Worm (Caenorhabditis elegans) whole organism, L2 larva: ENCODE measurements around the gene eri-3.
"Not testable (repeated sequence)": the region's sequence is repeated elsewhere in the genome, so short reads cannot be mapped to it uniquely, and the experiment has no call there.

Source experiments
- C34F6.9 ChIP-seq: fragments of 150-350 bp; optimal IDR thresholded peaks from 2 replicates; lab custom pipeline; 2014; ENCODE audit warnings: missing biosample characterization, missing genetic modification characterization
- F13H6.1 ChIP-seq: sonication (generic microtip); optimal IDR thresholded peaks from 2 replicates; lab custom pipeline; 2016; ENCODE audit warnings: missing genetic modification characterization, missing compliant biosample characterization
- ZK546.5 ChIP-seq: sonication (generic microtip); optimal IDR thresholded peaks from 2 replicates; lab custom pipeline; 2017; ENCODE audit warnings: missing biosample characterization, missing genetic modification characterization
- alr-1 ChIP-seq: fragments of 150-350 bp; optimal IDR thresholded peaks from 2 replicates; lab custom pipeline; 2014; ENCODE audit warnings: missing biosample characterization, missing genetic modification characterization
- aly-2 ChIP-seq: fragments of 150-350 bp; optimal IDR thresholded peaks from 2 replicates; lab custom pipeline; 2014; ENCODE audit warnings: missing biosample characterization, missing genetic modification characterization
- ama-1 ChIP-seq: fragments of 150-350 bp; optimal IDR thresholded peaks from 2 replicates; lab custom pipeline; 2018; ENCODE audit warnings: inconsistent platforms
- blmp-1 ChIP-seq: sonication (generic microtip); optimal IDR thresholded peaks from 2 replicates; lab custom pipeline; 2017; ENCODE audit warnings: missing genetic modification characterization, mild to moderate bottlenecking, missing compliant biosample characterization, antibody characterized with exemption, moderate library complexity; ENCODE audit not compliant: insufficient read depth
- ceh-16 ChIP-seq: fragments of 150-350 bp; optimal IDR thresholded peaks from 2 replicates; lab custom pipeline; 2014; ENCODE audit warnings: missing biosample characterization, missing genetic modification characterization
- ceh-82 ChIP-seq: fragments of 150-350 bp; optimal IDR thresholded peaks from 2 replicates; lab custom pipeline; 2014; ENCODE audit warnings: missing biosample characterization, missing genetic modification characterization
- crh-2 ChIP-seq: sonication (generic microtip); optimal IDR thresholded peaks from 2 replicates; lab custom pipeline; 2017; ENCODE audit warnings: missing biosample characterization, missing genetic modification characterization
- dmd-4 ChIP-seq: sonication (generic microtip); optimal IDR thresholded peaks from 2 replicates; lab custom pipeline; 2017; ENCODE audit warnings: missing biosample characterization, missing genetic modification characterization
- elt-1 ChIP-seq: fragments of 150-350 bp; optimal IDR thresholded peaks from 2 replicates; lab custom pipeline; 2014; ENCODE audit warnings: missing biosample characterization, missing genetic modification characterization
- fos-1 ChIP-seq: fragments of 150-350 bp; optimal IDR thresholded peaks from 2 replicates; lab custom pipeline; 2014; ENCODE audit warnings: missing biosample characterization, missing genetic modification characterization
- gmeb-1 ChIP-seq: fragments of 150-350 bp; optimal IDR thresholded peaks from 2 replicates; lab custom pipeline; 2014; ENCODE audit warnings: missing biosample characterization, missing genetic modification characterization
- lin-13 ChIP-seq: fragments of 150-350 bp; optimal IDR thresholded peaks from 2 replicates; lab custom pipeline; 2014; ENCODE audit warnings: missing biosample characterization, missing genetic modification reagents, missing genetic modification characterization
- lin-39 ChIP-seq: fragments of 150-350 bp; optimal IDR thresholded peaks from 2 replicates; lab custom pipeline; 2014; ENCODE audit warnings: missing biosample characterization, missing genetic modification reagents, missing genetic modification characterization
- lsy-2 ChIP-seq, 2 experiments: fragments of 150-350 bp in 1 of 2; sonication (generic microtip) in 1 of 2; optimal IDR thresholded peaks; 2 replicates each; lab custom pipeline; 2014 to 2017; ENCODE audit warnings: missing biosample characterization in 2 of 2, missing genetic modification characterization in 2 of 2
- mab-5 ChIP-seq: fragments of 150-350 bp; optimal IDR thresholded peaks from 2 replicates; lab custom pipeline; 2014; ENCODE audit warnings: missing biosample characterization, missing genetic modification characterization
- mbf-1 ChIP-seq: sonication (generic microtip); optimal IDR thresholded peaks from 2 replicates; lab custom pipeline; 2017; ENCODE audit warnings: missing biosample characterization, missing genetic modification characterization
- mdl-1 ChIP-seq, 2 experiments: fragments of 150-350 bp in 1 of 2; sonication (generic microtip) in 1 of 2; optimal IDR thresholded peaks; 2 replicates each; lab custom pipeline; 2017; ENCODE audit warnings: missing biosample characterization in 2 of 2, missing genetic modification characterization in 2 of 2
- nhr-10 ChIP-seq: sonication (generic microtip); optimal IDR thresholded peaks from 2 replicates; lab custom pipeline; 2017; ENCODE audit warnings: missing biosample characterization, missing genetic modification characterization
- nhr-11 ChIP-seq: fragments of 150-350 bp; optimal IDR thresholded peaks from 2 replicates; lab custom pipeline; 2014; ENCODE audit warnings: missing biosample characterization, missing genetic modification characterization
- nhr-12 ChIP-seq: fragments of 150-350 bp; optimal IDR thresholded peaks from 2 replicates; lab custom pipeline; 2014; ENCODE audit warnings: missing biosample characterization, missing genetic modification characterization
- nhr-129 ChIP-seq: fragments of 150-350 bp; optimal IDR thresholded peaks from 2 replicates; lab custom pipeline; 2014; ENCODE audit warnings: missing biosample characterization, missing genetic modification characterization
- nhr-21 ChIP-seq: fragments of 150-350 bp; optimal IDR thresholded peaks from 2 replicates; lab custom pipeline; 2014; ENCODE audit warnings: missing biosample characterization, missing genetic modification characterization
- nhr-23 ChIP-seq: fragments of 150-350 bp; optimal IDR thresholded peaks from 2 replicates; lab custom pipeline; 2014; ENCODE audit warnings: missing biosample characterization, missing genetic modification reagents, missing genetic modification characterization
- nhr-25 ChIP-seq: fragments of 150-350 bp; sonication (generic microtip); optimal IDR thresholded peaks from 3 replicates; lab custom pipeline; 2014; ENCODE audit warnings: missing biosample characterization, missing genetic modification characterization
- nhr-6 ChIP-seq: fragments of 150-350 bp; optimal IDR thresholded peaks from 2 replicates; lab custom pipeline; 2014; ENCODE audit warnings: missing biosample characterization, missing genetic modification characterization
- nhr-77 ChIP-seq: fragments of 150-350 bp; optimal IDR thresholded peaks from 2 replicates; lab custom pipeline; 2014; ENCODE audit warnings: missing biosample characterization, missing genetic modification characterization
- peb-1 ChIP-seq: fragments of 150-350 bp; optimal IDR thresholded peaks from 2 replicates; lab custom pipeline; 2014; ENCODE audit warnings: missing biosample characterization, missing genetic modification characterization
- sem-4 ChIP-seq: fragments of 150-350 bp; optimal IDR thresholded peaks from 2 replicates; lab custom pipeline; 2014; ENCODE audit warnings: missing biosample characterization, missing genetic modification reagents, missing genetic modification characterization
- skn-1 ChIP-seq: sonication (generic microtip); optimal IDR thresholded peaks from 2 replicates; lab custom pipeline; 2017; ENCODE audit warnings: missing biosample characterization, missing genetic modification characterization
- sma-3 ChIP-seq: sonication (generic microtip); optimal IDR thresholded peaks from 2 replicates; lab custom pipeline; 2016; ENCODE audit warnings: missing genetic modification reagents, missing genetic modification characterization, missing compliant biosample characterization
- sma-9 ChIP-seq, 2 experiments: fragments of 150-350 bp in 1 of 2; sonication (generic microtip) in 1 of 2; optimal IDR thresholded peaks; 2 replicates each; lab custom pipeline; 2014 to 2016; ENCODE audit warnings: missing genetic modification characterization in 2 of 2, mild to moderate bottlenecking in 1 of 2, missing biosample characterization in 1 of 2, missing compliant biosample characterization in 1 of 2, missing genetic modification reagents in 1 of 2, moderate library complexity in 1 of 2
- unc-55 ChIP-seq: fragments of 150-350 bp; sonication (generic microtip); optimal IDR thresholded peaks from 3 replicates; lab custom pipeline; 2014; ENCODE audit warnings: missing biosample characterization, missing genetic modification reagents, missing genetic modification characterization
- ztf-1 ChIP-seq: fragments of 200-800 bp; sonication (Bioruptor generic); conservative IDR thresholded peaks from 2 replicates; pipeline ENCODE4 v1.3.6; 2022; ENCODE audit warnings: missing genetic modification characterization, missing compliant biosample characterization
- ztf-11 ChIP-seq: sonication (generic microtip); optimal IDR thresholded peaks from 2 replicates; lab custom pipeline; 2017; ENCODE audit warnings: missing biosample characterization, missing genetic modification characterization
- ztf-4 ChIP-seq: fragments of 150-350 bp; optimal IDR thresholded peaks from 2 replicates; lab custom pipeline; 2014; ENCODE audit warnings: missing biosample characterization, missing genetic modification characterization

eri-3 gene

DNA sequence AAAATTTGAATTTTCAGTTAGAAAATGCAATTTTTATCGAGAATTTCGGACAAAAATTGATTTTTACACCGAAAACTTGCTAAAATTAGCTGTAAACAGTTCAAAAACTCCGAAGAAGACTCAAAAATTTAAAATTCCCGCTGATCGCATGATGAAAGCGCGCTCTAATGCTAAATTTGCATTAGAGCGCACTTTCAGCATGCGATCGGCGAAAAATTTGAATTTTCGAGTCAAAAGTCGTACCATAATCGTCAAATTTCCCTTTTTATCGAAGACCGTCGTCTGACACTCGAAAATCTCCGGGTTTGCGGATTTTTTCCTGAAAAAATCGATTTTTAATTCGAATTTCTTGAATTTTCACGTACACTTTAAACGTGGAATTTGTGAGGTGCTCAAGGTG lies 10.0 kb downstream of the eri-3 start:
- no peak for TF ChIP-seq ceh-16
- TF ChIP-seq lin-13 = no peak
- no peak for TF ChIP-seq unc-55 (GFP tag; lab: Kevin White, UChicago)
- no peak for TF ChIP-seq nhr-10
- no peak for TF ChIP-seq dmd-4
- no peak for TF ChIP-seq alr-1 (tag; lab: Kevin White, UChicago)
- TF ChIP-seq nhr-21 (tag; lab: Kevin White, UChicago) = no peak
- no peak for TF ChIP-seq ceh-82 (tag; lab: Kevin White, UChicago)
- TF ChIP-seq ZK546.5 (tag; lab: Kevin White, UChicago) = no peak
- no peak for TF ChIP-seq ama-1 (lab: Kevin White, UChicago)
- no peak for TF ChIP-seq ztf-4 (tag; lab: Kevin White, UChicago)
- TF ChIP-seq peb-1 = no peak
- no peak for TF ChIP-seq aly-2 (tag; lab: Kevin White, UChicago)
- no peak for TF ChIP-seq lin-39
- TF ChIP-seq skn-1 = no peak
- TF ChIP-seq ztf-11 (tag; lab: Kevin White, UChicago) = no peak
- no peak for TF ChIP-seq mdl-1 (tag; optimal IDR thresholded peaks at IDR 0.05; lab: Kevin White, UChicago)
- TF ChIP-seq nhr-25 (tag; lab: Kevin White, UChicago) = no peak

- TF ChIP-seq nhr-129 (tag; lab: Kevin White, UChicago) = peak; percentile 0
- peak; percentile 71 for TF ChIP-seq gmeb-1 (tag; lab: Kevin White, UChicago)
- peak; percentile 20 for TF ChIP-seq C34F6.9 (tag; lab: Kevin White, UChicago)
- peak; percentile 20 for TF ChIP-seq sma-9 (GFP tag; optimal IDR thresholded peaks at IDR 0.05; lab: Kevin White, UChicago)
- TF ChIP-seq sma-9 (tag; optimal IDR thresholded peaks at IDR 0.05; lab: Kevin White, UChicago) = not testable (repeated sequence)
- peak; percentile 60 for TF ChIP-seq F13H6.1 (tag; lab: Kevin White, UChicago)
- peak; percentile 74 for TF ChIP-seq sma-3 (GFP tag; lab: Kevin White, UChicago)
- TF ChIP-seq lin-13 = peak; percentile 38
- peak; percentile 53 for TF ChIP-seq unc-55 (GFP tag; lab: Kevin White, UChicago)
- peak in 1 of 2 experiments; percentile 21 for TF ChIP-seq lsy-2 (tag; optimal IDR thresholded peaks at IDR 0.05; lab: Kevin White, UChicago)
- TF ChIP-seq nhr-21 (tag; lab: Kevin White, UChicago) = peak; percentile 23
- TF ChIP-seq, all 48 proteins: peak for 10; not testable (repeated sequence) for 38
These were observed 11.2 kb downstream of the eri-3 start for ce11 chrII:1134314-1135108.

DNA sequence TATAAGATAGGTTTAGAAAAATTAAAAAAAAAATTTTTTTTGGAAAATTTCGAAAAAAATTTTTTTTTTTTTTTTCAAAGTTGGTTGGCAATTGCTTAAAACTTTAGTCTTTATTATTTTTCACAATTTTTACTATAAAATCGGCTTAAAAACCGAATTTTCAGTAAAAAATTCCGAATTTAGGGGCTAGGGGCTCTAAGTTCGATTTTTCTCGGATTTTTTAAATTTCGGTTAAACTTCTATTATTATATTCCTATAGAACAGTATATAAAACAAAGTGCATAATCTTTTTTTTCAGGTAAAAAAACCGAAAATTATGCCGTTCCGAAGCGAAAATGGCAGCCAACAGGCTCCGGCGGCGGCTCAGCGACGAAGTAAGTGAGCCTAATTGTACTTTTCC lies 13.2 kb downstream of the eri-3 start, which contains the start of gene pod-2:
pod-2 (plus strand) TSS at position 301 of the 400 bp plus-strand sequence.
- TF ChIP-seq skn-1 (no peak), nhr-6 (no peak), nhr-12 (tag; lab: Kevin White, UChicago) (no peak), ztf-4 (tag; lab: Kevin White, UChicago) (no peak), sma-9 (GFP tag; optimal IDR thresholded peaks at IDR 0.05; lab: Kevin White, UChicago) (no peak), sma-9 (tag; optimal IDR thresholded peaks at IDR 0.05; lab: Kevin White, UChicago) (no peak), lin-39 (no peak), mab-5 (no peak), nhr-25 (tag; lab: Kevin White, UChicago) (no peak), C34F6.9 (tag; lab: Kevin White, UChicago) (no peak), aly-2 (tag; lab: Kevin White, UChicago) (no peak), crh-2 (tag; lab: Kevin White, UChicago) (no peak)
- TF ChIP-seq, all 48 proteins: peak for 0

ce11 chrII:1138618-1139017 lies 15.3 kb downstream of the eri-3 start:
- no peak for TF ChIP-seq nhr-23 (tag; lab: Kevin White, UChicago)
- TF ChIP-seq nhr-77 (tag; lab: Kevin White, UChicago) = no peak
- no peak for TF ChIP-seq nhr-11 (tag; lab: Kevin White, UChicago)
- TF ChIP-seq ztf-1 (GFP tag; lab: Robert Waterston, UW) = no peak
- TF ChIP-seq mbf-1 = no peak
- no peak for TF ChIP-seq mab-5
- no peak for TF ChIP-seq lin-13
- TF ChIP-seq ZK546.5 (tag; lab: Kevin White, UChicago) = no peak
- no peak for TF ChIP-seq aly-2 (tag; lab: Kevin White, UChicago)
- no peak for TF ChIP-seq skn-1
- no peak for TF ChIP-seq blmp-1 (tag; lab: Kevin White, UChicago)
- TF ChIP-seq sma-9 (GFP tag; optimal IDR thresholded peaks at IDR 0.05; lab: Kevin White, UChicago) = peak; percentile 42
- no peak for TF ChIP-seq sma-9 (tag; optimal IDR thresholded peaks at IDR 0.05; lab: Kevin White, UChicago)
- TF ChIP-seq nhr-6 = no peak
- TF ChIP-seq fos-1 (tag; lab: Kevin White, UChicago) = peak; percentile 60
- no peak for TF ChIP-seq ztf-4 (tag; lab: Kevin White, UChicago)
- TF ChIP-seq crh-2 (tag; lab: Kevin White, UChicago) = peak; percentile 4
- TF ChIP-seq mdl-1 (tag; optimal IDR thresholded peaks at IDR 0.05; lab: Kevin White, UChicago) = no peak
- TF ChIP-seq elt-1 = no peak
- TF ChIP-seq sma-3 (GFP tag; lab: Kevin White, UChicago) = no peak
- TF ChIP-seq sem-4 (tag; lab: Kevin White, UChicago) = no peak
